Fruit fly (Drosophila melanogaster) whole organism, wandering third instar larva: ENCODE measurements around the gene Reg-2.

ENCODE experiments used
- Dfd ChIP-seq: fragments of >200 bp; optimal IDR thresholded peaks from 2 replicates; lab custom pipeline; 2017; ENCODE audit warnings: missing biosample characterization, missing genetic modification characterization
- Dif ChIP-seq: fragments of 200-275, 200-300 bp; sonication (Bioruptor generic); optimal IDR thresholded peaks from 2 replicates; lab custom pipeline; 2018; ENCODE audit warnings: missing biosample characterization, missing genetic modification characterization; ENCODE audit not compliant: partially characterized antibody
- Rel ChIP-seq, 2 experiments: fragments of 200-800 bp; sonication (Bioruptor generic) in 1 of 2; optimal IDR thresholded peaks; 2 replicates in 1 of 2; 3 replicates in 1 of 2; lab custom pipeline; 2016 to 2019; ENCODE audit warnings: mild to moderate bottlenecking in 2 of 2, missing biosample characterization in 2 of 2, missing genetic modification characterization in 2 of 2, moderate library complexity in 1 of 2
- dsf ChIP-seq: sonication (Bioruptor generic); optimal IDR thresholded peaks from 2 replicates; lab custom pipeline; 2016; ENCODE audit warnings: missing biosample characterization, missing genetic modification characterization, borderline replicate concordance

Reg-2 gene

dm6 chr3L:555898-556540, 50.4 kb downstream of the Reg-2 start:
- no peak for TF ChIP-seq Rel (GFP tag; optimal IDR thresholded peaks at IDR 0.05; lab: Kevin White, UChicago)
- TF ChIP-seq Rel (tag; optimal IDR thresholded peaks at IDR 0.05; lab: Kevin White, UChicago) = peak; percentile 45
- TF ChIP-seq dsf (GFP tag; lab: Kevin White, UChicago) = no peak

- no peak for TF ChIP-seq Dfd
- TF ChIP-seq Dif (GFP tag; lab: Kevin White, UChicago) = no peak
- TF ChIP-seq, all 38 proteins: peak for 0
Observed at dm6 chr3L:555326-555725, 51.0 kb downstream of the Reg-2 start.
